Fruit fly (Drosophila melanogaster): ENCODE data around the gene CG34448.

The CG34448 gene

DNA sequence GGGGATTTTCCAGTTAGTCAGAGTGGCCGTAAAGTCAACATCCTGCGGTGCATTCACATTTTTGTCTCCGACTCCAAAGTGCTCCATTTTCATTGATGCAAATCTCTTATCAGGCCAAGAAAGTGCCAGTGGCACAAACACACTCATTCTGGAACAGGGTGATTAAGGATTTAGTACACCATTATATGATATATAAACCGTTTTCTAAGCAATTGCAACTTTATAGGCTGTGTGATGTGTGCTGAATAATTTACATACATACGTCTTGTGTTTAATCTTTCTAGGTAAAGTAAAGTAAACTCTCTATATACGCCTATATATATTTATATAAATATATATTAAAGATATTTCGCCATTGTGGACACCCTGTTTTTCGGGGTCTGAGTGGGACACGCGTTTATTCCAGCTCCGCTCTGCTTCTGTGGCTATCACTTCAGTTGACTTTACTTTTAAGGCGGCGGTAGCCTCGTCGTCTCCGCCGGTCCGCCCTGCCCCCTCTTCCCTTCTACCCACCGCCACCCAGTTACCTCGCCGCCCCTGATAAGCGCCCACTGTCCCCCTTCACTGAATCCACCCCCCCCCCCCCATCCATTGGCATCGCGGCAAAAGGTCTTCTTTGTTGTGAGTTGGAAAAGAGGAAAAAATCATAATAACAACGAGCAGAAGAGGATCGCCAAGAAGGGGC is 15.2 kb upstream of the CG34448 start:
- TF ChIP-seq CG17801 (GFP tag; optimal IDR thresholded peaks at IDR 0.05; ENCODE audit: partially characterized antibody) = no peak

- TF ChIP-seq CG17801 (GFP tag; optimal IDR thresholded peaks at IDR 0.05; ENCODE audit: partially characterized antibody) = no peak
These were observed 12.5 kb upstream of the CG34448 start for dm6 chr2L:2430251-2430650.

DNA sequence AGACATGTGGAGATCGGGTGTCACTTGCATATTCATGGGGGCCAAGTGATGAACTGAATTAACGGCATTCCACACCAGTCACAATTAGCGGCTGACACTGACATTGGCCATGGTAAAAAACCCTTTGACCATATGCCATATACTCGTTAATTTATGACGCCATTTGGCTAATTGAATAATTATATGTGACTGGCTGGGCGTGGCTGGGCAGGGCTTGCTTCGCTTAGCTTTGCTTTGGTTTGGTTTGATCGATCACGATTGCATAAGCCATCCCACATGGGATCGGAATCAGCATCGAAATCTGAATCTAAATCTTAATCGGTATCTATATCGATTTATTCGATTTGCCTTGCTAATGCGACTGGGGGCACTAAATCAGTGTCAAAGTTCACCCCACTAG is 11.8 kb upstream of the CG34448 start:
- TF ChIP-seq CG17801 (GFP tag; optimal IDR thresholded peaks at IDR 0.05; ENCODE audit: partially characterized antibody) = no peak

dm6 chr2L:2428209-2428488 is 10.4 kb upstream of the CG34448 start, which contains the start of gene dpp:
TSS of gene dpp (plus strand) at chr2L:2428372.
- no peak for TF ChIP-seq CG17801 (GFP tag; optimal IDR thresholded peaks at IDR 0.05; ENCODE audit: partially characterized antibody)

- TF ChIP-seq CG17801 (GFP tag; optimal IDR thresholded peaks at IDR 0.05; ENCODE audit: partially characterized antibody) = no peak
These were observed 9.8 kb upstream of the CG34448 start for dm6 chr2L:2427384-2428208.

dm6 chr2L:2426444-2427188 is 8.9 kb upstream of the CG34448 start:
- TF ChIP-seq CG17801 (GFP tag; optimal IDR thresholded peaks at IDR 0.05; ENCODE audit: partially characterized antibody) = no peak

- TF ChIP-seq CG17801 (GFP tag; optimal IDR thresholded peaks at IDR 0.05; ENCODE audit: partially characterized antibody) = no peak
These were observed 8.0 kb upstream of the CG34448 start for dm6 chr2L:2425652-2426192.

DNA sequence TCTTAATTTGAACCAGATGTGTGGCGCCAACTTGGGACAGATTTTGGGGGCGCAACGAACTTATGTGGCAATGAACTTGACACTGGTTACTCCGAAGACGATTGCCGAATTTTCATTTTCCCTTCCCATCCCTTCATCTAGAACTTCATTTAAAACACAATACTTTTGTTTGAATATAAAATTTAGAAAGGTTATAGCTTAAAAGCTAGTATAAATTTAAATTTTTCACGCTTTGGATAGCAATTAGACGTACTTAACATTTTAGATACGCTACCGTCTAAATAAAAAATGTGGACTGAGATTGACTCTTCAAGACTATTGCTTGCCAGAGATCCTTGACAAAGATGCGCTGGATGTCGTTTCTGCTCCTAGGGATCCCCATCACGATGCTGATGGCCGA is 6.7 kb upstream of the CG34448 start, which contains the start of gene CG44139:
Gene CG44139 (plus strand): TSS at position 301 of the 400 bp plus-strand sequence.
- no peak for TF ChIP-seq CG17801 (GFP tag; optimal IDR thresholded peaks at IDR 0.05; ENCODE audit: partially characterized antibody)

- peak; percentile 38 for TF ChIP-seq CG17801 (GFP tag; optimal IDR thresholded peaks at IDR 0.05; ENCODE audit: partially characterized antibody)
These were observed 2.7 kb upstream of the CG34448 start, which contains the start of gene CG9886 for dm6 chr2L:2420490-2420889. TSS of gene CG9886 (plus strand) at chr2L:2420830.

DNA sequence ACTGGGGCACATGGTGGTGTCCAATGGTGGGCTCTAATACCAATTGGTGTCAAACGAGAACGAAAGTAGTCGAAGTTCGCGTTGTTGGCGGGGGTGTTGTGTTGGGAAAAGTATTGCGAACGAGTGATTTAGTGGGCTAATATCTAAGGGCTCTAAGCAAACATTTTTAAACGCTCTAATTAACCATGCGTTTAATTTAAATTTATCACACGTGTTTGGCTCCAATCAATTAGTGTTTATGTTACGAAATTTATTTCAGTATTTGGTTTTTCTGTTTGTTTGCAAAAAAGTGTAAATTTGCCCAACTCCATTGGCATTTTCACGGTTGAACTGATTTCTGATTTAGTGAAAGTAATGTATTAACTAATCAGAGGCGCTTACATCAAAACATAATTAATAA is 2.1 kb upstream of the CG34448 start, which contains the start of gene CG34447:
Gene CG34447 (minus strand): TSS at position 101 of the 400 bp plus-strand sequence.
- no peak for TF ChIP-seq CG17801 (GFP tag; optimal IDR thresholded peaks at IDR 0.05; ENCODE audit: partially characterized antibody)

- no peak for TF ChIP-seq CG17801 (GFP tag; optimal IDR thresholded peaks at IDR 0.05; ENCODE audit: partially characterized antibody)
These were observed 1.1 kb downstream of the CG34448 start, which contains the start of gene CG31948 for dm6 chr2L:2416620-2417019. TSS of gene CG31948 (minus strand) at chr2L:2416720.

- TF ChIP-seq CG17801 (GFP tag; optimal IDR thresholded peaks at IDR 0.05; ENCODE audit: partially characterized antibody) = no peak
These were observed 2.7 kb downstream of the CG34448 start, which contains the start of gene CG18641 for dm6 chr2L:2415109-2415508. TSS of gene CG18641 (minus strand) at chr2L:2415322.

dm6 chr2L:2413093-2413492 is 4.7 kb downstream of the CG34448 start:
- TF ChIP-seq CG17801 (GFP tag; optimal IDR thresholded peaks at IDR 0.05; ENCODE audit: partially characterized antibody) = no peak

DNA sequence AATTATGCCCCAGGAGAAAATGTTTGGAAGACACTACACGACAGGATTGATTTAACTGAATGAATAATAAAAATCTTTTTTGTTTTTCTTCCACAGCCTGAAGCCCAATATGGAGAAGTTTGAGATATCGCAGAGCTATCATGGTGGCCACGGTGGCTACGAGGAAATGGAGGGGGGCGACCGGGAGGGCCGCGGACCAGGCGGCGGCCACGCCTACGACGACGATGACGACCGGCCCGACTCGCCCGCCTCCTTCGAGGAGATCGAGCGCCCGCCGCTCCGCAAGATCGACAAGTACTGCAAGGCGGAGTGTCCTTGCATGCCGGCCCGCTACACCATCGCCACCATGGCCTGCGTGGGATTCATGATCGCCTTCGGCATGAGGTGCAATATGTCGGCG is 13.1 kb downstream of the CG34448 start:
- no peak for TF ChIP-seq CG17801 (GFP tag; optimal IDR thresholded peaks at IDR 0.05; ENCODE audit: partially characterized antibody)

- TF ChIP-seq CG17801 (GFP tag; optimal IDR thresholded peaks at IDR 0.05; ENCODE audit: partially characterized antibody) = no peak
These were observed 15.6 kb downstream of the CG34448 start for dm6 chr2L:2402194-2402593.
